Worm (Caenorhabditis elegans) whole organism, early embryonic: ENCODE results near the gene ZK697.1.

Experiments used
- B0310.2 ChIP-seq: sonication (generic microtip); optimal IDR thresholded peaks from 2 replicates; lab custom pipeline; 2016; ENCODE audit warnings: mild to moderate bottlenecking, missing genetic modification characterization, missing compliant biosample characterization
- ama-1 ChIP-seq: fragments of 150-350 bp; optimal IDR thresholded peaks from 2 replicates; lab custom pipeline; 2014
- hnd-1 ChIP-seq: sonication (generic microtip); optimal IDR thresholded peaks from 2 replicates; lab custom pipeline; 2016; ENCODE audit warnings: missing genetic modification characterization, missing compliant biosample characterization
- pes-1 ChIP-seq: fragments of 200-800 bp; sonication (Bioruptor generic); IDR thresholded peaks from 2 replicates; pipeline ENCODE4 v1.3.6; 2022; ENCODE audit warnings: missing genetic modification reagents, missing genetic modification characterization, missing compliant biosample characterization
- sea-1 ChIP-seq: fragments of 200-800 bp; sonication (Bioruptor generic); conservative IDR thresholded peaks from 2 replicates; pipeline ENCODE4 v1.3.6; 2022; ENCODE audit warnings: missing genetic modification characterization, missing compliant biosample characterization

ce11 chrV:1773120-1773519, 20.5 kb downstream of the ZK697.1 start:
- TF ChIP-seq B0310.2 (no peak), ama-1 (lab: Kevin White, UChicago) (no peak), hnd-1 (no peak), pes-1 (GFP tag; lab: Robert Waterston, UW) (no peak), sea-1 (GFP tag; lab: Robert Waterston, UW) (no peak)
